Fruit fly (Drosophila melanogaster): ENCODE measurements around the gene Golgin104.
A peak's percentile ranks its signal among the peaks of the same experiment; 100 is the strongest.

Gene Golgin104

dm6 chr3L:16351770-16352429, at the start of gene Golgin104, which contains the start of gene Tcs3:
Gene Golgin104, minus strand, starts transcription at chr3L:16351951.
Gene Tcs3, plus strand, starts transcription at chr3L:16351991.
- TF ChIP-seq noc (tag; optimal IDR thresholded peaks at IDR 0.05) = no peak

dm6 chr3L:16400175-16400574, 48.4 kb upstream of the Golgin104 start, which contains the start of gene CG44836:
Gene CG44836, minus strand, starts transcription at chr3L:16400275.
- TF ChIP-seq noc (tag; optimal IDR thresholded peaks at IDR 0.05) = no peak

DNA sequence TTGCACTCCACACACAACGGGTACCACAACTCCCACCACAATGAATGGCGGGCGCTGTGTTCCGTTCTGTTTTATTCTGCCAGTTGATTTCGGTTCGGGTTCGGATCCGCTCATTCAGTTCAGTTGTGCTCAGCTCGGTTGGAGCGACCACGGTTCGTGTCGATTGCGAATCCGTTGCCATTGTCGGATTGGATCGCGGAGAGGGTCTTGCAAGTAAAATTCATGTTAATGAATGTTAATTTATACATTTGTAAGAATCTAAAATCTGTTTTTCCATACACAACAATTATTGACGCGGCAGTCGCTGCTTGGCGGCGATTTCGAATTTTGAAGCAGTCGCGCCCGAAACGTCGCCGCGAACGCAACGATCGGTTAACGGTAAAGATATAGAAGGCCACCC, 42.8 kb upstream of the Golgin104 start, which contains the start of gene Gagr:
Gene Gagr, plus strand, starts transcription at position 81 of the 400 bp plus-strand sequence.
- no peak for TF ChIP-seq noc (tag; optimal IDR thresholded peaks at IDR 0.05)

DNA sequence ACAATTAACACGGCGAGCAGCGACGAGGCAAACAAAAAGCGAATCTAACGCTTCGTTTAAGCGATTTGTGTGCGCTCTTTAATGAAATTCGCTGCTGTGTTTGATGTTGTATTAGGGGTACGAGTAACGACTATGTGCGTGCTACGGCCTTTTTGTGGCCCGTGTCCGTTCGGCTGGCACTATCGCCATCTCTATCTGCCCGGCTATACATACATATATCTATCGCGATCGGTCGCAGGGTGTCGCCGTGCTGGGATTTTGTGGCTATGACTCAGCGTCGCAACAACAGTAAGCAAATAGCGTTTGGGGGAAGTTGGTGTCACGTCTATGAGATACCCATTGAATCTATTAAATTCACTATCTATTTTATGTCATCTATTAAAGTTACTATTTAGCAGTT, 41.9 kb upstream of the Golgin104 start:
- no peak for TF ChIP-seq noc (tag; optimal IDR thresholded peaks at IDR 0.05)

- TF ChIP-seq noc (tag; optimal IDR thresholded peaks at IDR 0.05) = no peak
These were observed 41.1 kb upstream of the Golgin104 start for dm6 chr3L:16392874-16393273.

DNA sequence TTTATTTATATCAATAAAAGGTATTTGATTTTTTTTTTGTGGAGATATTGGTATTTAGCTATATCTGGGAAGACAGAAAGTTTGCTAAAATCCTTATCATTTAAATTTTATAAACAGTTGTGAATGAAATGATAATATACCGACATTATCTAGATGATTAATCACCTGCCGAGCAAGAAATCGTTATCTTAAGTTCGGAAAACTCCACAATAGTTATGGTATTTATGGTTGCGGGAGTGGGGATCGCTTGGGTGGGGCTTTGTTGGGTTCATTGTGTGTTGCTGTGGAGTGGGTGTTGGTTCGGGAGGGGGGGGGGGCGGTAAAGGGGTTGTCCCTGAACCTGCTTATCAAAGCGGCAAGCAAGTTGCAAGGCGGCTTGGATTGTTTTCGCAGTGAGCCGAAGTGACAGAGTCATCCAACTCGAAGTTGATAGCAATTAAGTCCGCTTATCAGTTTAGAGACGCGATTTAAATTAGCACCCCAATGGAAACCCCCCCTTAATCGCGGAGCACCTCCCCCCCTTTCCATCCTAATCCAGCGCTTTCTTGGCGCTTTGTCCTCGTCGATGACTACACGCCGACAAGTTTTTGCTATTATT, 40.6 kb upstream of the Golgin104 start:
- peak; percentile 8 for TF ChIP-seq noc (tag; optimal IDR thresholded peaks at IDR 0.05)

DNA sequence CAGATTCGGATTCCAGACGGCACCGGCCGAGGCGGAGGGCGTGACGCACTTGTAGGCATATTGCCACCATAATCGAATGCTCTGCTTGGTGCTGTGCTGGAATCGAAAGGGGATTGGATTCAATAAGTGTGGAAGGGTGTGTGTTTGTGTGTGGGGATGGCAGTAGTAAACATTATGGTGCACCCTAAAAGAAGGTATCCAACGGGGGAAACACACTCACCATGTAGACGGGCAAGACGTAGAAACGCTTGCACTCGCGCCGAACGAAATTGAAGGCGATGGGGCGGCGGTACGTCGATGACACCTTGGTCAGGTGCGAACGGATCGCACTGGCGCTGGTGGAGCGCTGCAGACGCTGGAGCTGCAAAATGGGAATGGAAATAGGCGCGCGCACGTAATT, 39.5 kb upstream of the Golgin104 start:
- no peak for TF ChIP-seq noc (tag; optimal IDR thresholded peaks at IDR 0.05)

dm6 chr3L:16390793-16391192, 39.0 kb upstream of the Golgin104 start:
- no peak for TF ChIP-seq noc (tag; optimal IDR thresholded peaks at IDR 0.05)

DNA sequence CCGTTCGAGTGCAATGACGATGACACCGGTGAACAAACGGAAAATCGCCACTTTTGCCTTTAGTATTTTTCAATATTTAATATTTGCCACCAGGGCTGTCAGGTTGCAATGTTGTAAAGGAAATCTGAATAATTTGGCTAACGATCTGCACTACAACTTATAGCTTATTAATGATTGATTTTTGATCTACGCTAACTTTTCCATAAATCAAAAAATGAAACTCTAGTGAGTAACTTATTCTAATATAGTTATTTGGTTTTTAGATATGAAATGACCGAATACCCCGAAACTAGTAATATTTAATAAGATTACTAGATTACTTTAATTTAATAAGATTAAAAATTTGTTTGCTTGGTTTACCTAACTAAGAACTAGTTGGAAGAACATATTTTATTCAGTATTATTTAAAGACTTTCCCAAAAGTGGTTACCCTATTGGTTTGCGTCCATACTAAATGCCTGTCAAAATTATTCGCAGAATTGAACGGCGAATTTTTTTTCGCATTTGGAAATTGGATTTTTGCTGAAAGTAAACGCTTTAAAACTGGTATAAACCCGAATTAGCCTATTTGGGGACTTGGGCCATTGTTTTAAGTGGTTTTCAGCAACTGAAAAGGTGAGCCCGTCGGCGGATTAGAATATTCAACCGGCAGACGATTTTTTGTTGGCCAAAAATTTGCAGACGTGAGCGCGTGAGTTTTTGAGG, 34.3 kb upstream of the Golgin104 start, which contains the start of the genes Agpat3 and RAF2:
Gene Agpat3, minus strand, starts transcription at position 78 of the 705 bp plus-strand sequence.
Gene RAF2, plus strand, starts transcription at position 448 of the 705 bp plus-strand sequence.
- TF ChIP-seq noc (tag; optimal IDR thresholded peaks at IDR 0.05) = no peak

DNA sequence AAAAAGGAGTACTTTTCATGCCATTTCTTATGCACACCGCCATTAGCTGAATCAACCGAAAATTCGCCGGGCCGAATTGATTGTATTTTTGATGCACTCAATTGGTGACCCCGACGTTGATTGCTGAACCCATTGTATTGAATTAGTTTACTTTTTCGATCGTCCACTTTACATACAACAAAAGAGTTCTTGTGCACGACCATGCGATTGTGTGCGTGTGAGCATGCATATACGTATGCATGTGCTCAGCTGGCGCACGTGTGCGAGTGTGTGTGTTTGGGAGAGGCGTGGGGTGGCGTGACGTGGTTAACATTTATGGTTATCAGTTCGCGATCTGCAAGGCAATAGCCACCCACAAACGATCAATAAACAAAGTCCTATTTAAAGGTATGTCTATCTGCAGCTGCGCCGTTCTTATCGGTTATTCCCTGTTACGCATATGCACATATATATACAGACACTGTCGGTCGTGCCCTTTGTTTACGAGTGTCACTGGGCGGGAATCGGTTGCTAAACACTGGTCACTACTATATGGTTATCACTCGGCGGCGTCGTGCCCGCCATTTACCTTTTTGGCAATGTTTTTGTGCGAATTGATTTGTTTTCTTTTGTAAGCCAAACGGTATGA, 33.6 kb upstream of the Golgin104 start:
- TF ChIP-seq noc (tag; optimal IDR thresholded peaks at IDR 0.05) = peak; percentile 56

DNA sequence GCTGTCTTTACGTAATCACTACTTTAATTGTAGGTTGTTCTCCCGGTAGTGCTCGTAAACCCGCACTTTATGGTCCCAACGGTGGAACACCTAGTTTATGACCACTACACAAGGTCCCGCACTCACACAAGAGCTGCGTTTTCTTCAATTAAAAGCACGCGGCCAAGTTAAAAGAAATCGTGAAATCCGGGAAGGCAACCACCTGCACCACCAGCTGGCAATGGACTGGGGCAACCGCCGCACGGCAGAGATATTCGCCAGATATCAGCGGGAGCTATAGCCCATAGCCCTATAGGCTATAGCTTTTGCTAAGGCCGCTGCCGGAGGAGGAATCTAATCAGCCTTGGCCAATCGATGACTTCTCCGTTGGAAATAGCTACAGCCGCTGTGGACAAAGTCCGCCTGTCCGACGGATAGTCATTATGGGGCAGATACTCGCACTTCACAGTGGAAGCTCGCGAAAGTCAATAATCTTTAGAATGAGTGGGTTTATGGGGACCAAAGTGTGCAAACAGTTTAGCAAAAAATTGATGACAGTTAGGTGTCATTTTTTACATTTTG, 32.5 kb upstream of the Golgin104 start:
- TF ChIP-seq noc (tag; optimal IDR thresholded peaks at IDR 0.05) = no peak

DNA sequence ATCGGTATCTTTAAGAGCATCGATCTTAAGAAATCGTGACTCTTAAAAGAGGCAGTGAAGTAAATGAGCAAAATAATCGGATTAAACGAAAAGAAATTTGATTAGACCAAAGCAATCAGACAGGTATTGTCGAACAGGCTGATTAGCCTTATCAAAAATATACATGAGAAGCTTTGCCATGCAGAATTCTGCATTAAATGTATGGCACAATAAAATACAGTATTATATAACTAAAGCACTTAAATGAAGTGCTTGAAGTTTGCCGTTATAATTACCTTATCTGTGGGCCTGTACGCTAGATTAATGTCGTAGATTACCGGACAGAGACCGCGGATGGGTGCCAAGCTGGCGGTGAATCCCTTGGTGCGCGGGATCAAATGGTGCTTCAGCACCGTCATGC, 31.3 kb upstream of the Golgin104 start:
- no peak for TF ChIP-seq noc (tag; optimal IDR thresholded peaks at IDR 0.05)

- TF ChIP-seq noc (tag; optimal IDR thresholded peaks at IDR 0.05) = no peak
These were observed 29.5 kb upstream of the Golgin104 start, which contains the start of gene Agpat4 for dm6 chr3L:16381184-16381797. Gene Agpat4, minus strand, starts transcription at chr3L:16381570.

dm6 chr3L:16380770-16381169, 29.0 kb upstream of the Golgin104 start:
- TF ChIP-seq noc (tag; optimal IDR thresholded peaks at IDR 0.05) = peak; percentile 97
